Fruit fly (Drosophila melanogaster): Measurements from ENCODE around the gene oxt.

The oxt gene

DNA sequence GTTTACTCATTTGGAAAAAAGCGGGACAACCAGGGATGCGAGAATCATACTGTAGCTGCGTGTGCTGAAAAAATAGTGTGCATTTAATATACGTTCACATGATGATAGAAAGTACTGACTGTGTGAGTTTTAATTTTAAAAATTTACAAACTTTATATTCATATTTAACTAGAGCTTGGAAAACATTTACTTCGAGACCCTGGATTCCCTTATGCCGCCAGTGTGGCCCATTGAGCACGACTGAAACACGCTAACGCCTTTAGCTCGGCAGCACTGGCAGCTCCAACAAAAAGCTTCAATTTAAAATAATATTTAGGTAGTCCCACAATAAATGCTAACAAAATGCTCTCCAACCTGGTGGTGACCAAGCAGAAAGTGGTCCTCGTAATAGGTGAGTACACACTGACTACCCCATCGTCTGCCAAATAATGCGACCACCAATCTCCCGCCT is 5.0 kb downstream of the oxt start, which contains the start of the genes CG1275 and Elp5 (continued):
- peak; percentile 99 for TF ChIP-seq Eip75B (GFP tag; optimal IDR thresholded peaks at IDR 0.05)
- TF ChIP-seq CG6163 (GFP tag; IDR thresholded peaks at IDR 0.05), result peak; percentile 100
- peak; percentile 99 for TF ChIP-seq CG11294 (GFP tag; IDR thresholded peaks at IDR 0.05)
- TF ChIP-seq CG10669 (GFP tag; optimal IDR thresholded peaks at IDR 0.05), result peak; percentile 98
- TF ChIP-seq dsx (GFP tag; optimal IDR thresholded peaks at IDR 0.05; ENCODE audit: poor library complexity, severe bottlenecking), result peak; percentile 97
- TF ChIP-seq fd59A (GFP tag; optimal IDR thresholded peaks at IDR 0.05), result peak; percentile 98
- peak; percentile 95 for TF ChIP-seq spab (GFP tag; optimal IDR thresholded peaks at IDR 0.05)
- peak; percentile 98 for TF ChIP-seq dac (GFP tag; optimal IDR thresholded peaks at IDR 0.05)
- peak; percentile 85 for TF ChIP-seq fd85E (GFP tag; optimal IDR thresholded peaks at IDR 0.05)
- TF ChIP-seq ss (GFP tag; optimal IDR thresholded peaks at IDR 0.05), result peak; percentile 95 to 99
- TF ChIP-seq salr (GFP tag; optimal IDR thresholded peaks at IDR 0.05), result peak; percentile 97 to 98
- TF ChIP-seq CG4318 (GFP tag; optimal IDR thresholded peaks at IDR 0.05), result peak; percentile 98
- peak; percentile 98 for TF ChIP-seq CG34406 (GFP tag; optimal IDR thresholded peaks at IDR 0.05)
- TF ChIP-seq vri (GFP tag; optimal IDR thresholded peaks at IDR 0.05), result peak; percentile 97
- peak; percentile 99 for TF ChIP-seq lz (GFP tag; optimal IDR thresholded peaks at IDR 0.05)
- peak; percentile 100 for TF ChIP-seq CG6808 (GFP tag; optimal IDR thresholded peaks at IDR 0.05)
- TF ChIP-seq CG3919 (GFP tag; optimal IDR thresholded peaks at IDR 0.05), result peak; percentile 98
- TF ChIP-seq CG8319 (GFP tag; optimal IDR thresholded peaks at IDR 0.05), result peak; percentile 98
- TF ChIP-seq Hr39 (GFP tag; optimal IDR thresholded peaks at IDR 0.05), result peak; percentile 99
- peak; percentile 99 for TF ChIP-seq OdsH (GFP tag; optimal IDR thresholded peaks at IDR 0.05)
- peak; percentile 95 for TF ChIP-seq CG6276 (GFP tag; optimal IDR thresholded peaks at IDR 0.05)
- peak; percentile 99 for TF ChIP-seq Lpt (GFP tag; optimal IDR thresholded peaks at IDR 0.05)
- peak; percentile 100 for TF ChIP-seq Eip78C (GFP tag)
- peak; percentile 99 for TF ChIP-seq Sox14 (GFP tag; optimal IDR thresholded peaks at IDR 0.05)
- peak; percentile 99 for TF ChIP-seq Met (GFP tag; optimal IDR thresholded peaks at IDR 0.05)
- peak; percentile 99 for TF ChIP-seq CG31627 (GFP tag; optimal IDR thresholded peaks at IDR 0.05)
- TF ChIP-seq acj6 (GFP tag; optimal IDR thresholded peaks at IDR 0.05), result peak; percentile 99
- TF ChIP-seq Gug (GFP tag; IDR thresholded peaks at IDR 0.05), result peak; percentile 99
- peak; percentile 99 for TF ChIP-seq Sox102F (GFP tag; optimal IDR thresholded peaks at IDR 0.05)
- TF ChIP-seq CG1621 (tag; optimal IDR thresholded peaks at IDR 0.05), result peak; percentile 98
- peak; percentile 97 for TF ChIP-seq CG9139 (GFP tag; optimal IDR thresholded peaks at IDR 0.05)
- TF ChIP-seq CG6792 (GFP tag; optimal IDR thresholded peaks at IDR 0.05), result peak; percentile 98
- peak; percentile 95 for TF ChIP-seq Blimp-1 (GFP tag; optimal IDR thresholded peaks at IDR 0.05)
- TF ChIP-seq esn (GFP tag; optimal IDR thresholded peaks at IDR 0.05), result peak; percentile 99
- peak; percentile 98 for TF ChIP-seq Ets21C (GFP tag; optimal IDR thresholded peaks at IDR 0.05)
- peak; percentile 100 for TF ChIP-seq svp (GFP tag)
- peak; percentile 98 for TF ChIP-seq Sox15 (GFP tag; optimal IDR thresholded peaks at IDR 0.05)
- peak; percentile 88 for TF ChIP-seq Hr38 (GFP tag; optimal IDR thresholded peaks at IDR 0.05)
- TF ChIP-seq eg (GFP tag; IDR thresholded peaks at IDR 0.05), result peak; percentile 100
- TF ChIP-seq pdm3 (GFP tag; optimal IDR thresholded peaks at IDR 0.05), result peak; percentile 99
- TF ChIP-seq CG32006 (GFP tag; optimal IDR thresholded peaks at IDR 0.05), result peak; percentile 99

DNA sequence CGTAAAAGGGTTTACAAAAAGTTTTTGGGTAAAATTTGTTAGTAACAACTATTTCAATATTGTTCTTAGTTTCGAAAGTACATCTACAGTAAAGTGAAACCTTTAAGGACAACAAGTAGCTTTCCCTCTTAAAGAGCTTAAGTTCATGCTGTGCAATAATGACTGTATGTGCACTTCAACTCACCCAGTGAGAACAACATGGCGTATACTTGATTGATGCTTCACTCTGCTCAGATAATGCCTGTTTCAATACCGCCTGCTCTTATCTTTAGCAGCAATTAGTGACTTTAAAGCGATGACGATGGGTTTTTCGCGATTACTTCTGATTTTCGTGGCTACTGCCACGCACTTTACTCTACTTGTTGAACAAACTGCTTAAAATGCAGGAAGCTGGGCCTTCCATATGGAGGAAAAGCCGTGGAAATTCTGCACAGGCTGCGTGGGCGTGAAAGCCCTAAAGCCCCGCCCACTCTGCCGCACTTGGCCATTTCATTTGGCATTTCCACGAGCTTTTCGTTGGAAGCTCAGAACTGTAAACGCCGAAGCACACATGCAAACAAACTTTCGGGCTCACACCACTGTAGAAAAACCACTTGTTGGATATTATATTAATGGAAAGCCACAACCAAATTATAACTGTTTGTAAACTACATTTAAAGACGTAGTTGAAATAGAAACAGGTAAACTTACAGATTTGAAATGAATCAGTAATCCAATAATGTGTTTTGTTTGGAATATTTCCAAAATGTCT is 5.9 kb downstream of the oxt start:
- TF ChIP-seq CG34406 (GFP tag; optimal IDR thresholded peaks at IDR 0.05) (no peak), CG6163 (GFP tag; IDR thresholded peaks at IDR 0.05) (0 out of 3 replicates have a peak, but pooled peaks have one; percentile 6), CG32006 (GFP tag; optimal IDR thresholded peaks at IDR 0.05) (peak; percentile 46), achi (GFP tag; optimal IDR thresholded peaks at IDR 0.05) (no peak), OdsH (GFP tag; optimal IDR thresholded peaks at IDR 0.05) (no peak), Eip78C (GFP tag) (peak; percentile 64), svp (GFP tag) (peak; percentile 80), CG4318 (GFP tag; optimal IDR thresholded peaks at IDR 0.05) (no peak)
